Fruit fly (Drosophila melanogaster) Kc167 (cell line): Measurements from ENCODE around the gene CG15282.

Experiments used
- Myc ChIP-seq: fragments of >200 bp; optimal IDR thresholded peaks from 2 replicates; lab custom pipeline; 2017; ENCODE audit warnings: missing external identifiers
- insv ChIP-seq: fragments of >200 bp; optimal IDR thresholded peaks from 3 replicates; lab custom pipeline; 2018; ENCODE audit warnings: missing external identifiers

- TF ChIP-seq Myc (lab: Kevin White, UChicago) (no peak), insv (lab: Kevin White, UChicago) (no peak)
Observed at dm6 chr2L:14697938-14698337, 14.3 kb upstream of the CG15282 start.
